Worm (Caenorhabditis elegans) whole organism, midembryonic: ENCODE results near the gene molo-1.

ENCODE experiments used
- cog-1 ChIP-seq: sonication (generic microtip); optimal IDR thresholded peaks from 2 replicates; lab custom pipeline; 2016; ENCODE audit warnings: missing genetic modification characterization, missing compliant biosample characterization
- flt-1 ChIP-seq: fragments of 200-800 bp; sonication (Bioruptor generic); IDR thresholded peaks from 2 replicates; pipeline ENCODE4 v1.3.6; 2022; ENCODE audit warnings: missing genetic modification characterization, missing compliant biosample characterization
- klf-2 ChIP-seq: fragments of 200-800 bp; sonication (Bioruptor generic); conservative IDR thresholded peaks from 2 replicates; pipeline ENCODE4 v1.3.6; 2022; ENCODE audit warnings: missing genetic modification reagents, missing genetic modification characterization, missing compliant biosample characterization
- tab-1 ChIP-seq: fragments of 200-800 bp; sonication (Bioruptor generic); IDR thresholded peaks from 2 replicates; pipeline ENCODE4 v1.3.6; 2022; ENCODE audit warnings: missing genetic modification characterization, missing compliant biosample characterization

DNA sequence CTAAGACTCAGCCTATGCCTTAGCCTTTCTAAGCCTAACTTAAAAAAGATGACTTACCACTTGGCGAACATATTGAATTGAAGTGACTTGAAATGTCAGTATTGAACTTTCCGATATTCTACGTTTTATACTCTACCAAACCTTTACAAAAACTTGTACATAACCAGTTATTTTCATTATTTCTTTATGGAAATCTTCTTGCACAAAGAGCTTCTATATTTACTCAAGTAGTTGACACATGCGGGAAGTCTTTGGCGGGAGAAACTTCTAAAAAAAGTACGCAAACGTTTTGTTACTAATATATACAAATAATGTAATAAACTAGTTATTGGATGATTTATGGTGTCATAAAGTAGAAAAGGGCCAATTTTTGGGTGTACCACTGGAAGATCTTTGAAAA, 5.1 kb upstream of the molo-1 start, which contains the start of gene nspb-12:
- no peak for TF ChIP-seq flt-1 (GFP tag; lab: Robert Waterston, UW)
- no peak for TF ChIP-seq klf-2 (GFP tag; lab: Robert Waterston, UW)
- no peak for TF ChIP-seq cog-1
- TF ChIP-seq tab-1 (GFP tag; lab: Robert Waterston, UW), result no peak
